Fruit fly (Drosophila melanogaster) whole organism, larva: ENCODE measurements around the gene beat-Ia.

Experiments used
- noc ChIP-seq: fragments of 200-800 bp; sonication (Bioruptor generic); optimal IDR thresholded peaks from 3 replicates; lab custom pipeline; 2019; ENCODE audit warnings: missing biosample characterization, mild to moderate bottlenecking, missing genetic modification characterization, moderate library complexity

The beat-Ia gene

DNA sequence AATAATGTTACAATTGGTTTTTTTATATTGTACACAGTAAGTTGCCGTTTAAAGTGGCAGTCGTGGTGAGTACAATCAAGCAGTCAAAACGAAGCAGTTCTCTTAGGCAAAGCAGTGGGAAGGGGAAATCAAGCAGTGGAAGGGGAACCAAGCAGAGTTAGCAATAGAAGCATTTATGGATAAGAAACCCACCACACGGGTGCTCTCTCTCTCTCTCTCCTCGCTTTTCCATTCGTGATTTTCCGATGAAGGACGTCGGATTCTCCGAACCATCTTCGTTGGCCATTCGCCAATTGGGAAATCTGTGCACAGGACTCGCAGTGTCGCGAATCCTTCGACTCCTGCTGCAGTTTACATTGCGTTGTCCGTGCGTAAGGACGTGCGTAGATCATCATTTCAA is at the start of gene beat-Ia:
TSS of gene beat-Ia (plus strand) at position 319 of the 400 bp plus-strand sequence.
- TF ChIP-seq noc (tag; lab: Kevin White, UChicago): no peak

- TF ChIP-seq noc (tag; lab: Kevin White, UChicago): no peak
Measured at dm6 chr2L:16000199-16000598, 49.6 kb upstream of the beat-Ia start, which contains the start of gene beat-Ic. Gene beat-Ic (plus strand): TSS chr2L:16000291.

- no peak for TF ChIP-seq noc (tag; lab: Kevin White, UChicago)
Measured at dm6 chr2L:16003541-16003940, 46.2 kb upstream of the beat-Ia start, which contains the start of gene CG34167. Gene CG34167 (minus strand): TSS chr2L:16003641.

DNA sequence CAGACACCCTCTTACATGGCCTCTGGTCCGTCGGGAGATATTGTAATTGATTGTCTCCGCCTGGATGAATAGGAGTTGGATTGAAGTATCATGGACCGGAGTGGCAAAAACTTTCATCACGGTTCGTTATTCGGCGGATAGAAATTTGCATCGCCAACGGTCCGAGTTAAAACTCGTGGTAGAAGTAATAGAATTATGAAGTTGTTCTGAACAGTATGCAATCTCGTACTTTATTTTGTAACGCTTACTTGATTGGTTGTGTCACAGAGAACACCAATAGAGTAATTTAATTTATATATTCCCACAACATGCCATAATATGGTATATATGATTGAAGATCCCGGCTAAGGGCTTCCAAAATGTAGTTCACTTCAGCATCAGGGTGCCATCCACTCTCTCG is 45.7 kb upstream of the beat-Ia start, which contains the start of the genes CG13245 and CG43816:
TSS of gene CG13245 (plus strand) at position 301 of the 400 bp plus-strand sequence.
TSS of gene CG43816 (plus strand) at position 301 of the 400 bp plus-strand sequence.
- no peak for TF ChIP-seq noc (tag; lab: Kevin White, UChicago)

- TF ChIP-seq noc (tag; lab: Kevin White, UChicago): no peak
Measured at dm6 chr2L:16006179-16006578, 43.6 kb upstream of the beat-Ia start, which contains the start of gene CG31820. Gene CG31820 (minus strand): TSS chr2L:16006279.

DNA sequence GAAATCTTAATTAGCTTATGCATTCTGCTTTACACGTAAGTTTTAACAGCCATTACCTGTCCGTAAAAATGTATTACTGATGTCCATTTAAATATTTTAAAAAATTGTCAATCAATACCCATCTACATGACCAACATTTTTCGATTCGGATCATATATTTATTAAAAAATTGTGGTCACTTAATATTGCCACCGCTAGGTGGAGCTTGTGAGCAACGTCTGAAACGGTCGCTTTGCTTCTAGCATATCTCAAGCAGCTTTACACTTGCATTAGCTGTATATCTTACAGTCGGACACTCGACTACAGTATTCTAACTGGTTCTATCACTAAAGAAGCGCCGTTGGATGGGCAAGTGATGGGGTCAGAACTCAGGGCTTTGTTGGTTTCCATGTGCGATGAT is 23.1 kb upstream of the beat-Ia start:
- TF ChIP-seq noc (tag; lab: Kevin White, UChicago): no peak

DNA sequence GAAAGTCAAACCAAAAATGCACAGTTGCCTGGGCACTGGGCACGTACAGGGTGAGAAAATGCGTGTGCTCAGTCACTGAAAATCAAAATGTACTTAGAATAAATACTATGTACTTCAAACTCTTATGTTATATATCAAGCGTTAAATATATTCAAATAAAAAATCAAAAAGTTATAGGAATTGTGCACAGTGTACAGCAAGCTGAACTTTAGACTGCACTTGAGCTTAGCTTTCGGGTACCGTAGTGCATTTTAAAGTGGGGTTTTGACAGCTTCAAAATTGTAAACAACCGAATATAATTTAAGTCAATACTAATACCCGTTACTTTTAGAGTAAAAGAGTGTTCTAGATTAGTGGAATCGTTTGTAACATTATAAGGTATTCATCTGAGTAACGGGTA is 9.5 kb upstream of the beat-Ia start:
- TF ChIP-seq noc (tag; lab: Kevin White, UChicago): no peak

dm6 chr2L:16041727-16042126 is 8.0 kb upstream of the beat-Ia start, which contains the start of the genes BicC and CG45084:
Gene BicC (plus strand): TSS chr2L:16042047.
Gene CG45084 (plus strand): TSS chr2L:16042047.
- no peak for TF ChIP-seq noc (tag; lab: Kevin White, UChicago)

dm6 chr2L:16042385-16043071 is 7.2 kb upstream of the beat-Ia start:
- TF ChIP-seq noc (tag; lab: Kevin White, UChicago): no peak

DNA sequence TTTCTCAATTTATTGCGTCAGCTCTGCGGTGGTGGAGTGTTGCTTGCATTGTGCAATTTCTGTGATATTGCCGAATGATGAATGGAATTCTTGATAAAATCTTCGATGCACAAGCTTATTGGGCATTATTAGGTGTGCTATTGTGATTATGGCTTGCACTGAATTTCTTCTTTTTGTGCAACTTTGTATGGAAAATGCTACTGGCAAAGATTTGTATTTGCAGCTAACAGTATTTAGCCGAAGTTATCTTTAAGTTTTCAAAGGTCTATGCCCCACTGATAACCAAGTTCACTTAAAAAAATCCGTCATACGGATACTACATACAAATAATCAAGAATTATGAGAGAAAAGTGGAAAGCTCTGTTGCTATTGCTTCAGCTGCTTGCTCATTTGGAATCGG is 44.9 kb downstream of the beat-Ia start, which contains the start of gene CG4891:
TSS of gene CG4891 (plus strand) at position 301 of the 400 bp plus-strand sequence.
- TF ChIP-seq noc (tag; lab: Kevin White, UChicago): no peak
